Worm (Caenorhabditis elegans) whole organism, L2 larva: ENCODE measurements around the gene C05B5.8.

ENCODE experiments used
- R02D3.7 ChIP-seq: fragments of 150-350 bp; optimal IDR thresholded peaks from 2 replicates; lab custom pipeline; 2014; ENCODE audit warnings: missing biosample characterization, missing genetic modification characterization
- ZK546.5 ChIP-seq: sonication (generic microtip); optimal IDR thresholded peaks from 2 replicates; lab custom pipeline; 2017; ENCODE audit warnings: missing biosample characterization, missing genetic modification characterization
- blmp-1 ChIP-seq: sonication (generic microtip); optimal IDR thresholded peaks from 2 replicates; lab custom pipeline; 2017; ENCODE audit warnings: missing genetic modification characterization, mild to moderate bottlenecking, missing compliant biosample characterization, antibody characterized with exemption, moderate library complexity; ENCODE audit not compliant: insufficient read depth
- ceh-82 ChIP-seq: fragments of 150-350 bp; optimal IDR thresholded peaks from 2 replicates; lab custom pipeline; 2014; ENCODE audit warnings: missing biosample characterization, missing genetic modification characterization
- egl-27 ChIP-seq: sonication (generic microtip); optimal IDR thresholded peaks from 3 replicates; lab custom pipeline; 2017; ENCODE audit warnings: missing biosample characterization, missing genetic modification reagents, missing genetic modification characterization
- lin-13 ChIP-seq: fragments of 150-350 bp; optimal IDR thresholded peaks from 2 replicates; lab custom pipeline; 2014; ENCODE audit warnings: missing biosample characterization, missing genetic modification reagents, missing genetic modification characterization
- nhr-129 ChIP-seq: fragments of 150-350 bp; optimal IDR thresholded peaks from 2 replicates; lab custom pipeline; 2014; ENCODE audit warnings: missing biosample characterization, missing genetic modification characterization
- nhr-237 ChIP-seq: fragments of 150-350 bp; optimal IDR thresholded peaks from 2 replicates; lab custom pipeline; 2014; ENCODE audit warnings: missing biosample characterization, missing genetic modification characterization
- nhr-77 ChIP-seq: fragments of 150-350 bp; optimal IDR thresholded peaks from 2 replicates; lab custom pipeline; 2014; ENCODE audit warnings: missing biosample characterization, missing genetic modification characterization
- unc-62 ChIP-seq: fragments of 150-350 bp; optimal IDR thresholded peaks from 2 replicates; lab custom pipeline; 2014; ENCODE audit warnings: missing biosample characterization, missing genetic modification reagents, missing genetic modification characterization

DNA sequence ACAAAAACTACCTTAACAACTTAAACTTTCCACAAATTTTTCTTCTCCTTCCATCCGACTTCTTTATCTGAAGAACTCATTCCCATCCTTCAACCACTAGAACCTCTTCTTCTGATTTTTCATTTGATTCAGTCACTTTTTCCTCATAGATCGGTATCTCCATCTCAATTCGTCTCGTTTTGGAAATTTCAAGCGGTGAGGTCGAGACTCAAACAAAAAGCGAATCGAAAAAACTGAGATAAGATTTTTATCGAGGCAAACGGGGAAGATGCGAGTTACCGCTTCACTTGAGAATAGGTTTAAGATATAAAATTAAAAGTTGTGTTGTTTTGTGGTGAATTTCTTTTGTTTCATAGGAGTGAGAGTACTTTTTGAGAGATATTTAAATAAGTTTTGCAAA, 15.3 kb downstream of the C05B5.8 start:
- no peak for TF ChIP-seq ZK546.5 (tag; lab: Kevin White, UChicago)
- no peak for TF ChIP-seq ceh-82 (tag; lab: Kevin White, UChicago)
- TF ChIP-seq blmp-1 (tag; lab: Kevin White, UChicago): peak; percentile 46
- no peak for TF ChIP-seq lin-13 (GFP tag; lab: Kevin White, UChicago)
- no peak for TF ChIP-seq nhr-129 (tag; lab: Kevin White, UChicago)
- TF ChIP-seq unc-62 (GFP tag; lab: Kevin White, UChicago): no peak
- TF ChIP-seq nhr-237: no peak
- no peak for TF ChIP-seq R02D3.7 (tag; lab: Kevin White, UChicago)
- no peak for TF ChIP-seq nhr-77 (tag; lab: Kevin White, UChicago)
- no peak for TF ChIP-seq egl-27
